Worm (Caenorhabditis elegans) whole organism, L3 larva: ENCODE data around the gene C27D6.11.

Source experiments
- R02D3.7 ChIP-seq: fragments of 150-350 bp; optimal IDR thresholded peaks from 2 replicates; lab custom pipeline; 2014; ENCODE audit warnings: missing biosample characterization, missing genetic modification characterization
- ZK546.5 ChIP-seq: sonication (generic microtip); optimal IDR thresholded peaks from 2 replicates; lab custom pipeline; 2017; ENCODE audit warnings: missing biosample characterization, missing genetic modification characterization
- aly-2 ChIP-seq: fragments of 150-350 bp; optimal IDR thresholded peaks from 2 replicates; lab custom pipeline; 2014; ENCODE audit warnings: missing biosample characterization, missing genetic modification characterization
- ama-1 ChIP-seq: fragments of 150-350 bp; optimal IDR thresholded peaks from 2 replicates; lab custom pipeline; 2018
- fkh-10 ChIP-seq: sonication (generic microtip); optimal IDR thresholded peaks from 2 replicates; lab custom pipeline; 2017; ENCODE audit warnings: missing biosample characterization, missing genetic modification reagents, missing genetic modification characterization
- jun-1 ChIP-seq: fragments of 150-350 bp; optimal IDR thresholded peaks from 2 replicates; lab custom pipeline; 2014; ENCODE audit warnings: missing biosample characterization, missing genetic modification reagents, missing genetic modification characterization
- nhr-11 ChIP-seq: fragments of 150-350 bp; optimal IDR thresholded peaks from 2 replicates; lab custom pipeline; 2014; ENCODE audit warnings: missing biosample characterization, missing genetic modification characterization
- nhr-76 ChIP-seq: fragments of 150-350 bp; sonication (generic microtip); optimal IDR thresholded peaks from 5 replicates; lab custom pipeline; 2014; ENCODE audit warnings: missing biosample characterization, missing genetic modification characterization
- nhr-77 ChIP-seq: fragments of 150-350 bp; optimal IDR thresholded peaks from 2 replicates; lab custom pipeline; 2014; ENCODE audit warnings: missing biosample characterization, missing genetic modification characterization
- sea-2 ChIP-seq: fragments of 150-350 bp; sonication (generic microtip); optimal IDR thresholded peaks from 4 replicates; lab custom pipeline; 2014; ENCODE audit warnings: missing biosample characterization, missing genetic modification reagents, missing genetic modification characterization
- ztf-11 ChIP-seq: fragments of 150-350 bp; optimal IDR thresholded peaks from 2 replicates; lab custom pipeline; 2014; ENCODE audit warnings: missing biosample characterization, missing genetic modification characterization

DNA sequence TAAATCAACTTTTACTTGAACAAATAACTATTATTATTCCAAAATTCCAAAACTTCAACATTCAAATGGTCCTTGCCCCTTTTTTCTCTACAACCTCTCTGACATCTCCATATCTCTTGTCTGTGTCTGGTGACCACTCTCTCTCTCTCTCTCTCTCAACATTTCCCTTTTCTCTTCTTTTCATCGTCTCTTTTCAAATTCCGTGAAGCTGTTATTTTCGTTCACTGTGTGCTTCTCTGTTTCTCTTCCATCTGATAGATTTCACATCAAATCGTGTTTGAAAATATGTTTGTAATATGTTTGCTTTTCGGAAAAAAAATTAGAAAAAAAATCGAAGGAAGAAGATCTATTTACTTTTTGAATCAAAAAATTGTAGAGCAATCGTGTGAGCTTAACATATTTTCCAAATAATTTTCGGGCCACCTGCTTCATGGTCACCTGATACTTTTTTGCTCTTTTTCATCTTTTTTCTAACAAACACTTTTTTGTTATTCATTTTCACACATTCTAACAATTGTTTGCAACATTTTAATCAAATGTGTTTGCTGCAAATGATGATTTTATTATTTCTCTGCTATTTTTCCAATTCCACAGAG lies 40.1 kb upstream of the C27D6.11 start:
- TF ChIP-seq ZK546.5 (tag; lab: Kevin White, UChicago), result no peak
- peak; percentile 30 for TF ChIP-seq ama-1
- no peak for TF ChIP-seq nhr-77
- TF ChIP-seq aly-2 (tag; lab: Kevin White, UChicago), result no peak
- TF ChIP-seq ztf-11 (tag; lab: Kevin White, UChicago), result no peak
- no peak for TF ChIP-seq nhr-76
- no peak for TF ChIP-seq sea-2 (GFP tag; lab: Kevin White, UChicago)
- TF ChIP-seq R02D3.7 (tag; lab: Kevin White, UChicago), result no peak
- TF ChIP-seq fkh-10 (GFP tag; lab: Kevin White, UChicago), result no peak
- no peak for TF ChIP-seq nhr-11 (tag; lab: Kevin White, UChicago)
- TF ChIP-seq jun-1 (tag; lab: Kevin White, UChicago), result no peak
